Worm (Caenorhabditis elegans) whole organism, mixed stage, embryonic: ENCODE measurements around the gene lury-1.

ENCODE experiments used
- flh-1 ChIP-seq: fragments of 200-800 bp; sonication (Bioruptor generic); optimal IDR thresholded peaks from 2 replicates; lab custom pipeline; 2018; ENCODE audit warnings: mild to moderate bottlenecking, missing genetic modification characterization, moderate library complexity, missing compliant biosample characterization
- mep-1 ChIP-seq: fragments of 150-350 bp; optimal IDR thresholded peaks from 2 replicates; lab custom pipeline; 2017; ENCODE audit warnings: missing biosample characterization, missing genetic modification reagents, missing genetic modification characterization, inconsistent platforms

DNA sequence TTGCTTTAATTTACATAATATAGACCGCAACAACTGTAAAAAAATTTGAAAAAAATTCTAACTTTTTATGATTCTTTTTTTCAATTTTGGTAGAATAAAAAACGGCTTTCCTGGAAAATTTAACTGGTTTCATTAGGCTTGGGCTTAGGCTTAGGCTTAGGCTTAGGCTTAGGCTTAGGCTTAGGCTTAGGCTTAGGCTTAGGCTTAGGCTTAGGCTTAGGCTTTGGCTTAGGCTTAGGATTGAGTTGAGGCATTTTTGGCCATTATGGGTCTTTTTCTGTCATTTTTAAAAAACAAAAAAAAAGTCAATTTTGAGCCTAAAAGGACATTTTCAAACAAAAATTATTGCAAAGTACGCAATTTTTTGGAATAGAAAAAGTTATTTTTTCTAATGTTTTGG, 42.4 kb upstream of the lury-1 start:
- TF ChIP-seq flh-1 (GFP tag; lab: Kevin White, UChicago) (no peak), mep-1 (tag; lab: Kevin White, UChicago) (no peak)
